Worm (Caenorhabditis elegans): ENCODE results near the gene hil-1.

ce11 chrV:15000055-15000704 lies 50.6 kb downstream of the hil-1 start, which contains the start of gene rps-16:
- TF ChIP-seq nhr-23 (tag; optimal IDR thresholded peaks at IDR 0.05) (no peak), zag-1 (tag; optimal IDR thresholded peaks at IDR 0.05) (no peak), lin-13 (GFP tag; optimal IDR thresholded peaks at IDR 0.05) (no peak), egl-27 (tag; optimal IDR thresholded peaks at IDR 0.05) (no peak), unc-55 (GFP tag; optimal IDR thresholded peaks at IDR 0.05) (no peak)
